Worm (Caenorhabditis elegans): ENCODE measurements around the gene C37C3.10.

The C37C3.10 gene

ce11 chrV:7836911-7837310 lies 26.0 kb downstream of the C37C3.10 start, which contains the start of gene txt-5:
Gene txt-5, minus strand, starts transcription at chrV:7837134.
- peak; percentile 71 for TF ChIP-seq nhr-23 (tag; optimal IDR thresholded peaks at IDR 0.05)
- no peak for TF ChIP-seq nhr-12 (tag; optimal IDR thresholded peaks at IDR 0.05)
- TF ChIP-seq nhr-25 (tag; optimal IDR thresholded peaks at IDR 0.05) = no peak
- TF ChIP-seq elt-3 (tag; optimal IDR thresholded peaks at IDR 0.05) = peak in 2 of 3 experiments; percentile 29 to 50

- TF ChIP-seq nhr-11 (tag; optimal IDR thresholded peaks at IDR 0.05) = no peak
These were observed 31.9 kb downstream of the C37C3.10 start for ce11 chrV:7830952-7831351.

DNA sequence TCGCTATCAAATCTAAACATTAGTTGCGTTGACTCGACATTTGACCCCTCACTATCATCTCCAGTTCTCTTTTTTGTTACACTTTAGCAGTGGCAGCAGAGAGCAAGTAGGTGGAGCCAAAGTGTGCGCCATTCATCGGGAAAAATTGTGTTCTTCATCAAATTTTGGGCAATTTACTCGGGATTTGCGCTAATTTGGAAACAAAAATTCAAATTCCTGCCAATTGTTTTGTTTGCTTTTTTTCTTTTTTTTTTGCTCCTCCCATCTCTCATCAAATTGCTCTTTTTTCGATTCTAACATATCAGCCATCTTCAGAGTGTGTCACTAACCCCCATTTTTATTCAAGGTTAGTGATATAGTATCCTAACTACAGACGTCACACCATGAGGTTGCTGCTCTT lies 36.0 kb downstream of the C37C3.10 start, which contains the start of gene mig-6:
Gene mig-6 (plus strand): TSS at position 301 of the 400 bp plus-strand sequence.
- TF ChIP-seq R02D3.7 (tag; optimal IDR thresholded peaks at IDR 0.05) = no peak
- TF ChIP-seq nhr-25 (tag; optimal IDR thresholded peaks at IDR 0.05) = no peak
- no peak for TF ChIP-seq nhr-67 (tag; optimal IDR thresholded peaks at IDR 0.05)
- no peak for TF ChIP-seq unc-62 (GFP tag; optimal IDR thresholded peaks at IDR 0.05)
- no peak for TF ChIP-seq eor-1 (tag; optimal IDR thresholded peaks at IDR 0.05)
- no peak for TF ChIP-seq mdl-1 (tag; optimal IDR thresholded peaks at IDR 0.05)
- TF ChIP-seq mml-1 (tag; optimal IDR thresholded peaks at IDR 0.05) = no peak
- TF ChIP-seq nhr-76 (tag; optimal IDR thresholded peaks at IDR 0.05) = no peak
- no peak for TF ChIP-seq fkh-10 (GFP tag; optimal IDR thresholded peaks at IDR 0.05)
- no peak for TF ChIP-seq ceh-28 (tag; optimal IDR thresholded peaks at IDR 0.05)

DNA sequence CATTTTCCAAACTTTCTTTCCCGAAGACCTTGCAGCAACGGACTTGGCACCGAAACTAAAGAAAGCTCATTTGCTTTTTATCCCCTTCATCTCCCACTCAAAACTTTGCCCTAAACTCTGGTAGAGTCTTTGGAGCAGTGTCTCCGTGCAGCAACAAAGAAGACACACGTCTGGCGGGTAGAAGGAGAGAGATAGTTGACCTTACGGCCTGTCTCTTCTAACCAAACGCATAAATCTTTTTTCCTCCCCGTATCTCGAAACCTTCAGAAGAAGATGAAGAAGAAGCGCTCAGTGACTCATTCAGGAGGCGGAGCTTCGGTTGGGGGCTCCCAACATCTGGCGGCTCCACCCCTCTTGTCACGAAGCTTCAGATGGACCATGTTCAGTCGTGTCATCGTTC lies 36.5 kb downstream of the C37C3.10 start:
- TF ChIP-seq egl-27 (tag; optimal IDR thresholded peaks at IDR 0.05) = no peak
- TF ChIP-seq nhr-25 (tag; optimal IDR thresholded peaks at IDR 0.05) = no peak

ce11 chrV:7825836-7826235 lies 37.0 kb downstream of the C37C3.10 start:
- TF ChIP-seq nhr-11 (tag; optimal IDR thresholded peaks at IDR 0.05) (no peak), nhr-237 (tag; optimal IDR thresholded peaks at IDR 0.05) (no peak), zag-1 (tag; optimal IDR thresholded peaks at IDR 0.05) (no peak), fos-1 (tag; optimal IDR thresholded peaks at IDR 0.05) (no peak), ztf-4 (tag; optimal IDR thresholded peaks at IDR 0.05) (no peak), ceh-9 (tag; optimal IDR thresholded peaks at IDR 0.05) (no peak), lin-39 (tag; optimal IDR thresholded peaks at IDR 0.05) (no peak), jun-1 (tag; optimal IDR thresholded peaks at IDR 0.05) (no peak), nhr-76 (tag; optimal IDR thresholded peaks at IDR 0.05) (no peak), nhr-23 (tag; optimal IDR thresholded peaks at IDR 0.05) (no peak), eor-1 (tag; optimal IDR thresholded peaks at IDR 0.05) (no peak), ceh-82 (tag; optimal IDR thresholded peaks at IDR 0.05) (no peak)

- TF ChIP-seq egl-5 (tag; optimal IDR thresholded peaks at IDR 0.05) = no peak
- TF ChIP-seq fos-1 (tag; optimal IDR thresholded peaks at IDR 0.05) = no peak
- no peak for TF ChIP-seq nhr-43 (tag; optimal IDR thresholded peaks at IDR 0.05; ENCODE audit: poor library complexity, severe bottlenecking)
- TF ChIP-seq unc-62 (GFP tag; optimal IDR thresholded peaks at IDR 0.05) = no peak
- TF ChIP-seq nhr-67 (tag; optimal IDR thresholded peaks at IDR 0.05) = no peak
- no peak for TF ChIP-seq ceh-9 (tag; optimal IDR thresholded peaks at IDR 0.05)
- TF ChIP-seq ama-1 (optimal IDR thresholded peaks at IDR 0.05) = no peak
- TF ChIP-seq daf-12 (tag; optimal IDR thresholded peaks at IDR 0.05) = no peak
- no peak for TF ChIP-seq lsy-12 (tag; optimal IDR thresholded peaks at IDR 0.05)
- no peak for TF ChIP-seq nhr-11 (tag; optimal IDR thresholded peaks at IDR 0.05)
- no peak for TF ChIP-seq nhr-76 (tag; optimal IDR thresholded peaks at IDR 0.05)
These were observed 38.7 kb downstream of the C37C3.10 start for ce11 chrV:7824138-7824537.

DNA sequence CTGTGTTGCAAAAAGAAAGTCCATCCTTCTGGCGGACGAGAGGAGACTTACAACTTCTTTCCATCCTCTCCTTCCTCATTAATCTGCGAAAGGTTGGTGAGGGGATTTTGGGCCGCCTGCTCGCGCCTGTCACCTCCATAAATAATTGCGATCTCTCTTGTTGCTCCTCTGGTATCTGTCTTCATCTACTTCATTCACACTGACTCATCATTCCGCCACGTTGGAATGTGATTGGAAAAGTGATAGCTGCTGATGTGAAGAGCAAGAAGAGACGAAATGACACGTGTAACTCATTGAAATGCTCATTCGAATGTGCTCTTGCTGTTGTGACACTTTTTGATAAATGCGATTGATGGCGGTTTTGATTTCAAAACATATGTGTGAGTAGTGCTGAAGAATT lies 40.2 kb downstream of the C37C3.10 start:
- no peak for TF ChIP-seq ceh-28 (tag; optimal IDR thresholded peaks at IDR 0.05)
- no peak for TF ChIP-seq fos-1 (tag; optimal IDR thresholded peaks at IDR 0.05)
- TF ChIP-seq egl-27 (tag; optimal IDR thresholded peaks at IDR 0.05) = no peak
- peak; percentile 9 for TF ChIP-seq nfya-1 (tag; optimal IDR thresholded peaks at IDR 0.05; ENCODE audit: insufficient read depth)
- TF ChIP-seq elt-3 (tag; optimal IDR thresholded peaks at IDR 0.05) = no peak
- peak; percentile 71 for TF ChIP-seq unc-62 (GFP tag; optimal IDR thresholded peaks at IDR 0.05)
- peak; percentile 22 for TF ChIP-seq lin-39 (tag; optimal IDR thresholded peaks at IDR 0.05)

All from whole organism, L3 larva.